Fruit fly (Drosophila melanogaster): ENCODE measurements around the gene gcm2.

- TF ChIP-seq CG3032 (tag; optimal IDR thresholded peaks at IDR 0.05) (no peak), CG15336 (GFP tag; IDR thresholded peaks at IDR 0.05) (no peak), CG9139 (GFP tag; optimal IDR thresholded peaks at IDR 0.05) (no peak), CG1621 (tag; optimal IDR thresholded peaks at IDR 0.05) (no peak), CG4318 (GFP tag; optimal IDR thresholded peaks at IDR 0.05) (no peak)
Measured at dm6 chr2L:9657269-9658191, 49.2 kb downstream of the gcm2 start.

All from whole organism, prepupa.